Fruit fly (Drosophila melanogaster) whole organism, embryonic: ENCODE results near the gene Hexim.

Source experiments
- ATbp ChIP-seq: fragments of 200-800 bp; sonication (Bioruptor generic); optimal IDR thresholded peaks from 2 replicates; lab custom pipeline; 2017; ENCODE audit warnings: missing biosample characterization, mild to moderate bottlenecking, missing genetic modification characterization, missing genetic modification reagents
- BtbVII ChIP-seq: fragments of 200-800 bp; sonication (Bioruptor generic); optimal IDR thresholded peaks from 3 replicates; lab custom pipeline; 2017; ENCODE audit warnings: missing biosample characterization, mild to moderate bottlenecking, missing genetic modification characterization
- CG10147 ChIP-seq: fragments of 200-800 bp; sonication (Bioruptor generic); optimal IDR thresholded peaks from 2 replicates; lab custom pipeline; 2019; ENCODE audit warnings: missing biosample characterization, mild to moderate bottlenecking, missing genetic modification characterization, moderate library complexity
- CG10979 ChIP-seq: fragments of 200-800 bp; sonication (Bioruptor generic); optimal IDR thresholded peaks from 2 replicates; lab custom pipeline; 2018; ENCODE audit warnings: missing biosample characterization, mild to moderate bottlenecking, missing genetic modification characterization, moderate library complexity
- CG12104 ChIP-seq: fragments of 200-800 bp; sonication (Bioruptor generic); optimal IDR thresholded peaks from 3 replicates; lab custom pipeline; 2016; ENCODE audit warnings: missing biosample characterization, missing genetic modification characterization
- CG12155 ChIP-seq: fragments of 200-800 bp; sonication (Bioruptor generic); optimal IDR thresholded peaks from 3 replicates; lab custom pipeline; 2016; ENCODE audit warnings: missing biosample characterization, missing genetic modification characterization
- CG12236 ChIP-seq: fragments of 200-800 bp; sonication (Bioruptor generic); optimal IDR thresholded peaks from 2 replicates; lab custom pipeline; 2016; ENCODE audit warnings: missing biosample characterization, missing genetic modification characterization
- CG15011 ChIP-seq: fragments of 200-800 bp; sonication (Bioruptor generic); optimal IDR thresholded peaks from 3 replicates; lab custom pipeline; 2018; ENCODE audit warnings: missing biosample characterization, mild to moderate bottlenecking, missing genetic modification characterization
- CG15479 ChIP-seq: fragments of 200-800 bp; sonication (Bioruptor generic); optimal IDR thresholded peaks from 3 replicates; lab custom pipeline; 2019; ENCODE audit warnings: missing biosample characterization, mild to moderate bottlenecking, missing genetic modification characterization, moderate library complexity
- CG16815 ChIP-seq: fragments of 200-800 bp; sonication (Bioruptor generic); optimal IDR thresholded peaks from 3 replicates; lab custom pipeline; 2017; ENCODE audit warnings: missing biosample characterization, mild to moderate bottlenecking, missing genetic modification characterization
- CG17359 ChIP-seq: fragments of 200-800 bp; sonication (Bioruptor generic); optimal IDR thresholded peaks from 3 replicates; lab custom pipeline; 2018; ENCODE audit warnings: missing biosample characterization, mild to moderate bottlenecking, missing genetic modification characterization, moderate library complexity
- CG18011 ChIP-seq: fragments of 200-800 bp; sonication (Bioruptor generic); optimal IDR thresholded peaks from 2 replicates; lab custom pipeline; 2017; ENCODE audit warnings: missing biosample characterization, missing genetic modification characterization, mild to moderate bottlenecking, moderate library complexity, missing genotype
- CG18262 ChIP-seq: fragments of 200-800 bp; optimal IDR thresholded peaks from 3 replicates; lab custom pipeline; 2019; ENCODE audit warnings: missing biosample characterization, mild to moderate bottlenecking, missing genetic modification characterization, moderate library complexity
- CG18476 ChIP-seq: fragments of 200-800 bp; sonication (Bioruptor generic); optimal IDR thresholded peaks from 2 replicates; lab custom pipeline; 2016; ENCODE audit warnings: missing biosample characterization, mild to moderate bottlenecking, missing genetic modification characterization
- CG2120 ChIP-seq: fragments of 200-800 bp; sonication (Bioruptor generic); optimal IDR thresholded peaks from 3 replicates; lab custom pipeline; 2016; ENCODE audit warnings: missing biosample characterization, missing genetic modification characterization
- CG6765 ChIP-seq: fragments of 200-800 bp; sonication (Bioruptor generic); optimal IDR thresholded peaks from 3 replicates; lab custom pipeline; 2017; ENCODE audit warnings: missing biosample characterization, mild to moderate bottlenecking, missing genetic modification characterization
- CG7786 ChIP-seq: fragments of 200-800 bp; sonication (Bioruptor generic); optimal IDR thresholded peaks from 2 replicates; lab custom pipeline; 2016; ENCODE audit warnings: missing biosample characterization, missing genetic modification characterization
- CG8089 ChIP-seq: fragments of 200-800 bp; sonication (Bioruptor generic); optimal IDR thresholded peaks from 3 replicates; lab custom pipeline; 2016; ENCODE audit warnings: missing biosample characterization, missing genetic modification characterization
- CG8290 ChIP-seq, 3 experiments: fragments of 200-800 bp; sonication (Bioruptor generic); optimal IDR thresholded peaks; 2 replicates each; lab custom pipeline; 2016 to 2019; ENCODE audit warnings: missing biosample characterization in 3 of 3, missing genetic modification characterization in 3 of 3, mild to moderate bottlenecking in 2 of 3, moderate library complexity in 1 of 3
- CG8388 ChIP-seq: fragments of 200-800 bp; sonication (Bioruptor generic); optimal IDR thresholded peaks from 2 replicates; lab custom pipeline; 2019; ENCODE audit warnings: missing biosample characterization, mild to moderate bottlenecking, missing genetic modification characterization, moderate library complexity
- CG8924 ChIP-seq: fragments of 200-800 bp; optimal IDR thresholded peaks from 3 replicates; lab custom pipeline; 2019; ENCODE audit warnings: missing biosample characterization, mild to moderate bottlenecking, missing genetic modification characterization, moderate library complexity
- Drgx ChIP-seq: fragments of 200-800 bp; sonication (Bioruptor generic); IDR thresholded peaks from 2 replicates; pipeline ENCODE4 v1.3.6; 2022; ENCODE audit warnings: missing biosample characterization, missing genetic modification characterization
- Hsf ChIP-seq: fragments of 200-800 bp; sonication (Bioruptor generic); optimal IDR thresholded peaks from 3 replicates; lab custom pipeline; 2016; ENCODE audit warnings: missing biosample characterization, missing genetic modification characterization
- Optix ChIP-seq: fragments of 200-800 bp; sonication (Bioruptor generic); IDR thresholded peaks from 3 replicates; pipeline ENCODE4 v1.3.6; 2022; ENCODE audit warnings: missing biosample characterization, missing genetic modification characterization
- Ssrp ChIP-seq: fragments of 200-800 bp; sonication (Bioruptor generic); optimal IDR thresholded peaks from 2 replicates; lab custom pipeline; 2018; ENCODE audit warnings: missing biosample characterization, mild to moderate bottlenecking, missing genetic modification characterization, moderate library complexity
- Xbp1 ChIP-seq: fragments of 200-800 bp; sonication (Bioruptor generic); optimal IDR thresholded peaks from 3 replicates; lab custom pipeline; 2016; ENCODE audit warnings: missing biosample characterization, mild to moderate bottlenecking, missing genetic modification characterization
- ara ChIP-seq: fragments of 200-800 bp; sonication (Bioruptor generic); IDR thresholded peaks from 2 replicates; pipeline ENCODE4 v1.3.6; 2022; ENCODE audit warnings: missing biosample characterization, missing genetic modification characterization
- bsh ChIP-seq, 2 experiments: fragments of 200-800 bp; sonication (Bioruptor generic); optimal IDR thresholded peaks; 2 replicates each; lab custom pipeline; 2017 to 2018; ENCODE audit warnings: mild to moderate bottlenecking in 2 of 2, missing biosample characterization in 2 of 2, missing genetic modification characterization in 2 of 2, moderate library complexity in 1 of 2
- cg ChIP-seq: fragments of 200-800 bp; sonication (Bioruptor generic); optimal IDR thresholded peaks from 3 replicates; lab custom pipeline; 2019; ENCODE audit warnings: missing biosample characterization, mild to moderate bottlenecking, missing genetic modification characterization, moderate library complexity
- chif ChIP-seq, 2 experiments: fragments of 200-800 bp; sonication (Bioruptor generic); optimal IDR thresholded peaks; 3 replicates each; lab custom pipeline; 2016; ENCODE audit warnings: missing biosample characterization in 2 of 2, missing genetic modification characterization in 2 of 2
- chinmo ChIP-seq: fragments of 200-800 bp; sonication (Bioruptor generic); IDR thresholded peaks from 4 replicates; pipeline ENCODE4 v1.3.6; 2022; ENCODE audit warnings: missing biosample characterization, missing genetic modification characterization; ENCODE audit not compliant: partially characterized antibody
- corto ChIP-seq: fragments of 200-800 bp; sonication (Bioruptor generic); optimal IDR thresholded peaks from 2 replicates; lab custom pipeline; 2016; ENCODE audit warnings: missing biosample characterization, mild to moderate bottlenecking, missing genetic modification characterization, moderate library complexity
- crol ChIP-seq: fragments of 200-800 bp; sonication (Bioruptor generic); IDR thresholded peaks from 2 replicates; pipeline ENCODE4 v1.3.6; 2022; ENCODE audit warnings: missing biosample characterization, missing genetic modification characterization
- dimm ChIP-seq: fragments of 200-800 bp; sonication (Bioruptor generic); IDR thresholded peaks from 2 replicates; pipeline ENCODE4 v1.3.6; 2022; ENCODE audit warnings: missing biosample characterization, missing genetic modification characterization
- ewg ChIP-seq: fragments of 200-800 bp; sonication (Bioruptor generic); optimal IDR thresholded peaks from 3 replicates; lab custom pipeline; 2017; ENCODE audit warnings: mild to moderate bottlenecking, missing biosample characterization, missing genetic modification reagents, missing genetic modification characterization
- gem ChIP-seq: fragments of 200-800 bp; sonication (Bioruptor generic); optimal IDR thresholded peaks from 2 replicates; lab custom pipeline; 2019; ENCODE audit warnings: missing biosample characterization, mild to moderate bottlenecking, missing genetic modification characterization, moderate library complexity
- kah ChIP-seq: fragments of 200-800 bp; sonication (Bioruptor generic); optimal IDR thresholded peaks from 2 replicates; lab custom pipeline; 2018; ENCODE audit warnings: missing biosample characterization, mild to moderate bottlenecking, missing genetic modification characterization
- kni ChIP-seq: fragments of 200-800 bp; sonication (Bioruptor generic); optimal IDR thresholded peaks from 3 replicates; lab custom pipeline; 2017; ENCODE audit warnings: mild to moderate bottlenecking, missing biosample characterization, missing genetic modification reagents, missing genetic modification characterization
- lbe ChIP-seq: fragments of 200-800 bp; sonication (Bioruptor generic); optimal IDR thresholded peaks from 2 replicates; lab custom pipeline; 2016; ENCODE audit warnings: missing biosample characterization, mild to moderate bottlenecking, missing genetic modification characterization
- lilli ChIP-seq: fragments of 200-800 bp; sonication (Bioruptor generic); optimal IDR thresholded peaks from 3 replicates; lab custom pipeline; 2016; ENCODE audit warnings: missing biosample characterization, missing genetic modification characterization
- lmd ChIP-seq: fragments of 200-800 bp; sonication (Bioruptor generic); IDR thresholded peaks from 2 replicates; pipeline ENCODE4 v1.3.6; 2022; ENCODE audit warnings: missing biosample characterization, missing genetic modification characterization
- phol ChIP-seq: fragments of 200-800 bp; sonication (Bioruptor generic); optimal IDR thresholded peaks from 3 replicates; lab custom pipeline; 2018; ENCODE audit warnings: missing biosample characterization, mild to moderate bottlenecking, missing genetic modification characterization, moderate library complexity
- slbo ChIP-seq: fragments of 200-800 bp; sonication (Bioruptor generic); IDR thresholded peaks from 2 replicates; pipeline ENCODE4 v1.3.6; 2022; ENCODE audit warnings: missing biosample characterization, missing genetic modification characterization
- slp2 ChIP-seq: fragments of 200-800 bp; sonication (Bioruptor generic); optimal IDR thresholded peaks from 2 replicates; lab custom pipeline; 2016; ENCODE audit warnings: missing biosample characterization, missing genetic modification characterization
- sqz ChIP-seq: fragments of 200-800 bp; sonication (Bioruptor generic); optimal IDR thresholded peaks from 3 replicates; lab custom pipeline; 2018; ENCODE audit warnings: missing biosample characterization, mild to moderate bottlenecking, missing genetic modification characterization
- tll ChIP-seq, 2 experiments: fragments of 200-800 bp in 1 of 2; fragments of >200 bp in 1 of 2; sonication (Bioruptor generic) in 1 of 2; optimal IDR thresholded peaks; 2 replicates each; lab custom pipeline; 2017 to 2019; ENCODE audit warnings: missing biosample characterization in 2 of 2, missing genetic modification characterization in 2 of 2, mild to moderate bottlenecking in 1 of 2, moderate library complexity in 1 of 2
- vfl ChIP-seq: fragments of 200-800 bp; sonication (Bioruptor generic); optimal IDR thresholded peaks from 2 replicates; lab custom pipeline; 2016; ENCODE audit warnings: missing biosample characterization, missing genetic modification characterization

Hexim gene

dm6 chr3R:14649307-14650239, 9.7 kb upstream of the Hexim start:
- TF ChIP-seq CG15011 (GFP tag; lab: Kevin White, UChicago), result no peak
- TF ChIP-seq CG12155 (GFP tag; lab: Kevin White, UChicago), result peak; percentile 26
- peak; percentile 79 for TF ChIP-seq Drgx
- no peak for TF ChIP-seq dimm (GFP tag; lab: Robert Waterston, UW)
- TF ChIP-seq ara (GFP tag; lab: Robert Waterston, UW), result 0 out of 2 replicates have a peak, but pooled peaks have one; percentile 27
- TF ChIP-seq sqz (GFP tag; lab: Kevin White, UChicago), result no peak
- TF ChIP-seq kni (GFP tag; lab: Kevin White, UChicago), result peak; percentile 47
- TF ChIP-seq vfl (GFP tag; lab: Kevin White, UChicago), result no peak
- peak; percentile 3 for TF ChIP-seq ATbp (GFP tag; lab: Kevin White, UChicago)
- TF ChIP-seq ewg (GFP tag; lab: Kevin White, UChicago), result peak; percentile 23
- TF ChIP-seq gem, result peak; percentile 21
- peak; percentile 31 for TF ChIP-seq Xbp1 (GFP tag; lab: Kevin White, UChicago)
- TF ChIP-seq slp2 (GFP tag; lab: Kevin White, UChicago), result no peak
- TF ChIP-seq CG17359 (tag; lab: Kevin White, UChicago), result peak; percentile 24
- TF ChIP-seq Ssrp, result peak; percentile 22
- peak; percentile 12 for TF ChIP-seq CG18476 (GFP tag; lab: Kevin White, UChicago)
- TF ChIP-seq CG10979 (tag; lab: Kevin White, UChicago), result peak; percentile 19
- peak; percentile 72 for TF ChIP-seq cg
- TF ChIP-seq CG16815 (GFP tag; lab: Kevin White, UChicago), result peak; percentile 5
- TF ChIP-seq kah (GFP tag; lab: Kevin White, UChicago), result no peak
- peak; percentile 22; the same call in 1 of the 2 replicates for TF ChIP-seq slbo (GFP tag; lab: Robert Waterston, UW)
- peak; percentile 8 to 27 for TF ChIP-seq chif (GFP tag; optimal IDR thresholded peaks at IDR 0.05; lab: Kevin White, UChicago)
- peak; percentile 26 for TF ChIP-seq CG15479 (GFP tag; lab: Kevin White, UChicago)
- peak; percentile 15 for TF ChIP-seq Hsf (GFP tag; lab: Kevin White, UChicago)
- TF ChIP-seq CG8290 (GFP tag; optimal IDR thresholded peaks at IDR 0.05; lab: Kevin White, UChicago), result no peak
- TF ChIP-seq CG8290 (tag; optimal IDR thresholded peaks at IDR 0.05; lab: Kevin White, UChicago), result no peak
- TF ChIP-seq CG18011 (GFP tag; lab: Kevin White, UChicago), result peak; percentile 35
- TF ChIP-seq Optix (GFP tag; lab: Robert Waterston, UW), result no peak
- peak; percentile 51 for TF ChIP-seq CG2120
- TF ChIP-seq lilli (GFP tag; lab: Kevin White, UChicago), result peak; percentile 49
- peak; percentile 29 for TF ChIP-seq CG8924 (tag; lab: Kevin White, UChicago)
- TF ChIP-seq lmd (GFP tag; lab: Robert Waterston, UW), result no peak
- TF ChIP-seq CG6765 (GFP tag; lab: Kevin White, UChicago), result peak; percentile 38
- TF ChIP-seq CG8388 (GFP tag; lab: Kevin White, UChicago), result peak; percentile 18
- TF ChIP-seq chinmo (GFP tag; lab: Robert Waterston, UW), result 0 out of 4 replicates have a peak, but pooled peaks have one; percentile 9
- no peak for TF ChIP-seq CG8089 (GFP tag; lab: Kevin White, UChicago)
- peak in 1 of 2 experiments; percentile 60 for TF ChIP-seq bsh (GFP tag; optimal IDR thresholded peaks at IDR 0.05; lab: Kevin White, UChicago)
- peak; percentile 36 for TF ChIP-seq BtbVII (GFP tag; lab: Kevin White, UChicago)
- TF ChIP-seq tll (GFP tag; optimal IDR thresholded peaks at IDR 0.05; lab: Kevin White, UChicago), result peak in 1 of 2 experiments; percentile 44
- peak; percentile 50 for TF ChIP-seq CG12104 (GFP tag; lab: Kevin White, UChicago)
- TF ChIP-seq CG12236 (GFP tag; lab: Kevin White, UChicago), result no peak
- peak; percentile 74 for TF ChIP-seq corto (GFP tag; lab: Kevin White, UChicago)
- TF ChIP-seq CG7786, result peak; percentile 31
- TF ChIP-seq CG18262 (tag; lab: Kevin White, UChicago), result peak; percentile 43
- TF ChIP-seq phol (tag; lab: Kevin White, UChicago), result peak; percentile 34
- TF ChIP-seq lbe (GFP tag; lab: Kevin White, UChicago), result peak; percentile 88
- TF ChIP-seq crol (GFP tag; lab: Robert Waterston, UW), result peak; percentile 87
- peak; percentile 10 for TF ChIP-seq CG10147 (GFP tag; lab: Kevin White, UChicago)
